Fruit fly (Drosophila melanogaster) whole organism, prepupa: ENCODE data around the gene Rab6.

Experiments
- CG10669 ChIP-seq: fragments of 200-800 bp; sonication (Bioruptor generic); optimal IDR thresholded peaks from 3 replicates; lab custom pipeline; 2018; ENCODE audit warnings: missing biosample characterization, mild to moderate bottlenecking, missing genetic modification characterization, moderate library complexity
- CG31627 ChIP-seq: fragments of 200-800 bp; sonication (Bioruptor generic); optimal IDR thresholded peaks from 3 replicates; lab custom pipeline; 2016; ENCODE audit warnings: missing biosample characterization, missing genetic modification characterization
- CG6163 ChIP-seq: fragments of 200-800 bp; sonication (Bioruptor generic); IDR thresholded peaks from 3 replicates; pipeline ENCODE4 v1.3.6; 2022; ENCODE audit warnings: missing biosample characterization, missing genetic modification characterization
- CG6792 ChIP-seq: fragments of 200-800 bp; sonication (Bioruptor generic); optimal IDR thresholded peaks from 3 replicates; lab custom pipeline; 2016; ENCODE audit warnings: missing biosample characterization, missing genetic modification characterization
- CG6854 ChIP-seq: fragments of 200-800 bp; sonication (Bioruptor generic); optimal IDR thresholded peaks from 2 replicates; lab custom pipeline; 2017; ENCODE audit warnings: missing biosample characterization, mild to moderate bottlenecking, missing genetic modification characterization
- CG7368 ChIP-seq: fragments of 200-800 bp; sonication (Bioruptor generic); optimal IDR thresholded peaks from 3 replicates; lab custom pipeline; 2016; ENCODE audit warnings: missing biosample characterization, missing genetic modification characterization
- Lpt ChIP-seq: fragments of 200-800 bp; sonication (Bioruptor generic); optimal IDR thresholded peaks from 3 replicates; lab custom pipeline; 2016; ENCODE audit warnings: missing biosample characterization, missing genetic modification characterization
- achi ChIP-seq: fragments of 200-800 bp; sonication (Bioruptor generic); optimal IDR thresholded peaks from 3 replicates; lab custom pipeline; 2016; ENCODE audit warnings: missing biosample characterization, missing genetic modification characterization
- fkh ChIP-seq: fragments of 200-800 bp; sonication (Bioruptor generic); optimal IDR thresholded peaks from 3 replicates; lab custom pipeline; 2017; ENCODE audit warnings: missing biosample characterization, mild to moderate bottlenecking, missing genetic modification characterization, moderate library complexity
- lz ChIP-seq: fragments of 200-800 bp; sonication (Bioruptor generic); optimal IDR thresholded peaks from 3 replicates; lab custom pipeline; 2016; ENCODE audit warnings: missing biosample characterization, missing genetic modification characterization

- TF ChIP-seq CG31627 (no peak), CG6792 (GFP tag; lab: Kevin White, UChicago) (no peak), CG7368 (GFP tag; lab: Kevin White, UChicago) (no peak), CG6163 (GFP tag; lab: Robert Waterston, UW) (no peak), Lpt (GFP tag; lab: Kevin White, UChicago) (no peak), lz (GFP tag; lab: Kevin White, UChicago) (peak; percentile 5), CG10669 (no peak), CG6854 (no peak), achi (GFP tag; lab: Kevin White, UChicago) (no peak), fkh (peak; percentile 28)
Observed at dm6 chr2L:12096396-12096813, 12.5 kb downstream of the Rab6 start, which contains the start of the genes CG6712 and Mt2.
